Fruit fly (Drosophila melanogaster) whole organism, prepupa: ENCODE measurements around the gene Lcp65Ag3.

Experiments used
- Blimp-1 ChIP-seq: fragments of 200-800 bp; sonication (Bioruptor generic); optimal IDR thresholded peaks from 3 replicates; lab custom pipeline; 2017; ENCODE audit warnings: missing biosample characterization, missing genetic modification characterization, mild to moderate bottlenecking, moderate library complexity, missing genetic modification reagents
- CG10631 ChIP-seq: fragments of 200-800 bp; sonication (Bioruptor generic); optimal IDR thresholded peaks from 2 replicates; lab custom pipeline; 2016; ENCODE audit warnings: missing biosample characterization, missing genetic modification characterization
- CG10669 ChIP-seq: fragments of 200-800 bp; sonication (Bioruptor generic); optimal IDR thresholded peaks from 3 replicates; lab custom pipeline; 2018; ENCODE audit warnings: missing biosample characterization, mild to moderate bottlenecking, missing genetic modification characterization, moderate library complexity
- CG16779 ChIP-seq: fragments of 200-800 bp; sonication (Bioruptor generic); optimal IDR thresholded peaks from 3 replicates; lab custom pipeline; 2017; ENCODE audit warnings: missing biosample characterization, mild to moderate bottlenecking, missing genetic modification characterization
- CG8319 ChIP-seq: fragments of 200-800 bp; sonication (Bioruptor generic); optimal IDR thresholded peaks from 3 replicates; lab custom pipeline; 2016; ENCODE audit warnings: missing biosample characterization, missing genetic modification characterization
- Sox14 ChIP-seq: fragments of 200-800 bp; sonication (Bioruptor generic); optimal IDR thresholded peaks from 3 replicates; lab custom pipeline; 2016; ENCODE audit warnings: missing biosample characterization, missing genetic modification characterization
- Sox15 ChIP-seq: fragments of 200-800 bp; sonication (Bioruptor generic); optimal IDR thresholded peaks from 3 replicates; lab custom pipeline; 2016; ENCODE audit warnings: missing biosample characterization, missing genetic modification characterization
- dac ChIP-seq: fragments of 200-800 bp; sonication (Bioruptor generic); optimal IDR thresholded peaks from 2 replicates; lab custom pipeline; 2017; ENCODE audit warnings: missing biosample characterization, mild to moderate bottlenecking, missing genetic modification characterization
- net ChIP-seq: fragments of 200-800 bp; sonication (Bioruptor generic); optimal IDR thresholded peaks from 3 replicates; lab custom pipeline; 2016; ENCODE audit warnings: missing biosample characterization, missing genetic modification characterization
- ss ChIP-seq, 2 experiments: fragments of 200-800 bp; sonication (Bioruptor generic); optimal IDR thresholded peaks; 2 replicates in 1 of 2; 3 replicates in 1 of 2; lab custom pipeline; 2017 to 2018; ENCODE audit warnings: mild to moderate bottlenecking in 2 of 2, missing biosample characterization in 2 of 2, missing genetic modification characterization in 2 of 2, moderate library complexity in 1 of 2

dm6 chr3L:6082561-6082960 lies 48.2 kb downstream of the Lcp65Ag3 start, which contains the start of gene CG13293:
- no peak for TF ChIP-seq ss (GFP tag; optimal IDR thresholded peaks at IDR 0.05; lab: Kevin White, UChicago)
- no peak for TF ChIP-seq Sox15 (GFP tag; lab: Kevin White, UChicago)
- no peak for TF ChIP-seq CG8319 (GFP tag; lab: Kevin White, UChicago)
- TF ChIP-seq CG10669 (GFP tag; lab: Kevin White, UChicago) = no peak
- TF ChIP-seq net (GFP tag; lab: Kevin White, UChicago) = no peak
- no peak for TF ChIP-seq CG10631 (GFP tag; lab: Kevin White, UChicago)
- TF ChIP-seq CG16779 (tag; lab: Kevin White, UChicago) = no peak
- TF ChIP-seq Blimp-1 = no peak
- TF ChIP-seq Sox14 (GFP tag; lab: Kevin White, UChicago) = no peak
- TF ChIP-seq dac (GFP tag; lab: Kevin White, UChicago) = no peak
